Worm (Caenorhabditis elegans) whole organism, late embryonic: Measurements from ENCODE around the gene shn-1.

Experiments used
- F13H6.1 ChIP-seq: sonication (generic microtip); optimal IDR thresholded peaks from 2 replicates; lab custom pipeline; 2016; ENCODE audit warnings: missing genetic modification characterization, missing compliant biosample characterization
- K02D7.2 ChIP-seq: sonication (generic microtip); optimal IDR thresholded peaks from 2 replicates; lab custom pipeline; 2017; ENCODE audit warnings: mild to moderate bottlenecking, missing genetic modification characterization, missing compliant biosample characterization
- K09A11.1 ChIP-seq: sonication (generic microtip); optimal IDR thresholded peaks from 2 replicates; lab custom pipeline; 2017; ENCODE audit warnings: antibody characterized with exemption, mild to moderate bottlenecking, missing genetic modification characterization, missing compliant biosample characterization; ENCODE audit not compliant: insufficient read depth
- T23F11.4 ChIP-seq: fragments of 200-800 bp; sonication (Bioruptor generic); optimal IDR thresholded peaks from 2 replicates; lab custom pipeline; 2018; ENCODE audit warnings: mild to moderate bottlenecking, missing genetic modification characterization, missing compliant biosample characterization
- Y22D7AL.16 ChIP-seq: sonication (generic microtip); optimal IDR thresholded peaks from 2 replicates; lab custom pipeline; 2016; ENCODE audit warnings: missing genetic modification characterization, missing compliant biosample characterization
- ceh-18 ChIP-seq: sonication (generic microtip); optimal IDR thresholded peaks from 2 replicates; lab custom pipeline; 2016; ENCODE audit warnings: missing genetic modification characterization, missing compliant biosample characterization
- ceh-19 ChIP-seq: fragments of 200-800 bp; sonication (Bioruptor generic); optimal IDR thresholded peaks from 2 replicates; lab custom pipeline; 2018; ENCODE audit warnings: mild to moderate bottlenecking, missing genetic modification characterization, missing compliant biosample characterization
- ceh-22 ChIP-seq: sonication (generic microtip); optimal IDR thresholded peaks from 2 replicates; lab custom pipeline; 2017; ENCODE audit warnings: missing biosample characterization, missing genetic modification characterization
- ceh-31 ChIP-seq: sonication (generic microtip); optimal IDR thresholded peaks from 2 replicates; lab custom pipeline; 2016; ENCODE audit warnings: missing genetic modification characterization, missing compliant biosample characterization
- ceh-34 ChIP-seq: sonication (generic microtip); optimal IDR thresholded peaks from 2 replicates; lab custom pipeline; 2016; ENCODE audit warnings: mild to moderate bottlenecking, missing genetic modification characterization, missing compliant biosample characterization
- ceh-45 ChIP-seq: fragments of 200-800 bp; sonication (Bioruptor generic); IDR thresholded peaks from 2 replicates; pipeline ENCODE4 v1.3.6; 2022; ENCODE audit warnings: missing genetic modification reagents, missing genetic modification characterization, missing compliant biosample characterization
- ceh-48 ChIP-seq: sonication (generic microtip); optimal IDR thresholded peaks from 2 replicates; lab custom pipeline; 2016; ENCODE audit warnings: missing genetic modification characterization, inconsistent platforms, missing compliant biosample characterization
- ceh-6 ChIP-seq: fragments of 200-800 bp; sonication (Bioruptor generic); optimal IDR thresholded peaks from 2 replicates; lab custom pipeline; 2018; ENCODE audit warnings: mild to moderate bottlenecking, missing genetic modification characterization, missing compliant biosample characterization
- ceh-9 ChIP-seq: sonication (generic microtip); optimal IDR thresholded peaks from 2 replicates; lab custom pipeline; 2016; ENCODE audit warnings: mild to moderate bottlenecking, missing genetic modification characterization, inconsistent platforms, missing compliant biosample characterization
- che-1 ChIP-seq: sonication (generic microtip); optimal IDR thresholded peaks from 2 replicates; lab custom pipeline; 2016; ENCODE audit warnings: mild to moderate bottlenecking, missing genetic modification characterization, missing compliant biosample characterization
- dmd-4 ChIP-seq: sonication (generic microtip); optimal IDR thresholded peaks from 2 replicates; lab custom pipeline; 2016; ENCODE audit warnings: borderline replicate concordance, missing genetic modification characterization, missing compliant biosample characterization
- fkh-10 ChIP-seq: fragments of 150-350 bp; optimal IDR thresholded peaks from 2 replicates; lab custom pipeline; 2014; ENCODE audit warnings: missing biosample characterization, missing genetic modification reagents, missing genetic modification characterization
- fkh-6 ChIP-seq: sonication (generic microtip); optimal IDR thresholded peaks from 2 replicates; lab custom pipeline; 2016; ENCODE audit warnings: missing genetic modification characterization, missing compliant biosample characterization
- gmeb-2 ChIP-seq: sonication (generic microtip); optimal IDR thresholded peaks from 2 replicates; lab custom pipeline; 2016; ENCODE audit warnings: missing genetic modification characterization, inconsistent platforms, missing compliant biosample characterization
- hlh-13 ChIP-seq: fragments of 200-800 bp; sonication (Bioruptor generic); optimal IDR thresholded peaks from 2 replicates; lab custom pipeline; 2018; ENCODE audit warnings: mild to moderate bottlenecking, missing genetic modification characterization, missing compliant biosample characterization
- lin-11 ChIP-seq: fragments of 200-800 bp; sonication (Bioruptor generic); optimal IDR thresholded peaks from 2 replicates; lab custom pipeline; 2018; ENCODE audit warnings: mild to moderate bottlenecking, missing genetic modification characterization, missing compliant biosample characterization
- mec-3 ChIP-seq: sonication (generic microtip); optimal IDR thresholded peaks from 2 replicates; lab custom pipeline; 2016; ENCODE audit warnings: borderline replicate concordance, missing genetic modification characterization, missing compliant biosample characterization
- nfya-1 ChIP-seq: sonication (generic microtip); optimal IDR thresholded peaks from 2 replicates; lab custom pipeline; 2017; ENCODE audit warnings: missing genetic modification characterization, mild to moderate bottlenecking, missing compliant biosample characterization, antibody characterized with exemption, moderate library complexity
- nhr-11 ChIP-seq: fragments of 150-350 bp; optimal IDR thresholded peaks from 2 replicates; lab custom pipeline; 2014; ENCODE audit warnings: missing biosample characterization, missing genetic modification characterization
- nhr-232 ChIP-seq: sonication (generic microtip); optimal IDR thresholded peaks from 2 replicates; lab custom pipeline; 2016; ENCODE audit warnings: missing genetic modification characterization, missing compliant biosample characterization
- pat-9 ChIP-seq: fragments of 200-800 bp; sonication (Bioruptor generic); optimal IDR thresholded peaks from 2 replicates; lab custom pipeline; 2018; ENCODE audit warnings: mild to moderate bottlenecking, missing genetic modification characterization, moderate library complexity, missing compliant biosample characterization
- pha-2 ChIP-seq: sonication (generic microtip); optimal IDR thresholded peaks from 2 replicates; lab custom pipeline; 2017; ENCODE audit warnings: mild to moderate bottlenecking, missing genetic modification characterization, missing compliant biosample characterization
- pqm-1 ChIP-seq: sonication (generic microtip); optimal IDR thresholded peaks from 2 replicates; lab custom pipeline; 2016; ENCODE audit warnings: missing genetic modification characterization, missing compliant biosample characterization
- pros-1 ChIP-seq: fragments of 150-350 bp; optimal IDR thresholded peaks from 2 replicates; lab custom pipeline; 2014; ENCODE audit warnings: missing biosample characterization, missing genetic modification reagents, missing genetic modification characterization
- rnt-1 ChIP-seq: sonication (generic microtip); optimal IDR thresholded peaks from 2 replicates; lab custom pipeline; 2016; ENCODE audit warnings: missing genetic modification characterization, missing compliant biosample characterization
- sox-2 ChIP-seq: fragments of 200-800 bp; sonication (Bioruptor generic); IDR thresholded peaks from 2 replicates; pipeline ENCODE4 v1.3.6; 2022; ENCODE audit warnings: missing genetic modification reagents, missing genetic modification characterization, missing compliant biosample characterization
- sox-4 ChIP-seq: sonication (generic microtip); optimal IDR thresholded peaks from 2 replicates; lab custom pipeline; 2017; ENCODE audit warnings: mild to moderate bottlenecking, missing genetic modification characterization, inconsistent platforms, missing compliant biosample characterization
- tbx-7 ChIP-seq: sonication (generic microtip); optimal IDR thresholded peaks from 2 replicates; lab custom pipeline; 2016; ENCODE audit warnings: missing genotype, missing genetic modification characterization, missing compliant biosample characterization
- ttx-3 ChIP-seq: sonication (generic microtip); optimal IDR thresholded peaks from 2 replicates; lab custom pipeline; 2016; ENCODE audit warnings: missing genetic modification reagents, missing genetic modification characterization, missing compliant biosample characterization
- zip-5 ChIP-seq: sonication (generic microtip); optimal IDR thresholded peaks from 2 replicates; lab custom pipeline; 2016; ENCODE audit warnings: missing genetic modification characterization, missing compliant biosample characterization
- ztf-16 ChIP-seq: sonication (generic microtip); optimal IDR thresholded peaks from 2 replicates; lab custom pipeline; 2017; ENCODE audit warnings: missing genetic modification characterization, missing compliant biosample characterization

Gene shn-1

DNA sequence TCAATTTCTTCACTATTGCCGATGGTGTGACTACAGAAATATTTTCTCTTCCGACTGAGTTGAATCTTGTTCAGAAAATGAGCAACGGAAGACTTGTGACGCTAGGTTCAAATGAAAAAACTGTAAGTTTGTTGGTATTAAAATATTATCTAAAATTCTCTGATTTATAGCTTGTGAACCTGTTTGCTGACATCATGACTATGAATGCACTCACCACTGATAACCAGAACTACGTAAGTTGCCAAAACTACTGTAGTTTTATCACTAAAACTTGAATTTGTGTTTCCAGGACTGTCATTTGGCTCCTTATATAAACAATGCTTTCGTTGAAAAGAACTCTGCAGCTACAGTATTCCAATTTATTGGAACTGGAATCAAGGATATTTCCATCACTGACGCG lies 37.8 kb upstream of the shn-1 start:
- TF ChIP-seq tbx-7 (no peak), ceh-18 (tag; lab: Kevin White, UChicago) (no peak), sox-2 (no peak), lin-11 (tag; lab: Kevin White, UChicago) (no peak), mec-3 (no peak), ceh-34 (no peak), pha-2 (no peak), ceh-9 (tag; lab: Kevin White, UChicago) (no peak), Y22D7AL.16 (no peak), nhr-11 (tag; lab: Kevin White, UChicago) (no peak)

ce11 chrII:11427322-11427721 lies 36.6 kb upstream of the shn-1 start:
- TF ChIP-seq ttx-3 (tag; lab: Kevin White, UChicago) (no peak), ceh-19 (GFP tag; lab: Kevin White, UChicago) (no peak), ceh-18 (tag; lab: Kevin White, UChicago) (no peak), fkh-10 (GFP tag; lab: Kevin White, UChicago) (no peak), nhr-232 (tag; lab: Kevin White, UChicago) (no peak)

DNA sequence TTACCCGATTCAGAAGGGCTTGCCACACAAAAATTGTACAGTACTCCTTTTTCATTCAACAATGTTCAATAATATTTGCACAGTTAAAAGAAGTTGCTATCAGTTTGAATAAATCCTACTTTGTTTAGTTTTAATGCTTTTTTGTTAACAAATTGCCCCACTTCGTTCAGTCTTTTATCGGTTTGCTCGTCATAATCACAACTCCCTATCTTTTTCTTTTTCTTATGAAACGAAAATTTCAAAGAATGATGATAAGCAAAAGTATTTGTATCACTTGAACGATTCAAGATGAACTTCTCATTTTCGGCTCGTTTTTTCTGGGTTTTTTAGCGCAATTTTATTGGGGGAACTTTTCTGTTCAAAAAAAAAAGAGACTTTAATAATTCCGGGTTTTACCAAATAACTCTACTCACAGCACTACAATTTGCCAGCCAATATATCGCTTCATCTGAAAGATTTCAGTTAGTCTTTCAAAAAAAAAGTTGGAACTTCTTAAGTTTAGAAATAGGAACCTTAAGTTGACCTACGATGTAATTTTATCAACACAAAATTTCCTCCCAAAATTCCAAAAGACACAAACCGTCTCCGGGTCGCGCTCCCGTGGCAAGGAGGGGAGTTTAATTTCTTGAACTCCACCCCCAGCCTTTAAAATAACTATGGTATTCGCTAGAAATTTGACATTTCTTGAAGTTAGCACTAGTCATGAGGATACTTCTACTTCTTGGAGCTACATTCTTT lies 34.0 kb upstream of the shn-1 start, which contains the start of gene C05D12.3:
C05D12.3 (plus strand) TSS at position 688 of the 738 bp plus-strand sequence.
- TF ChIP-seq fkh-6 (tag; lab: Kevin White, UChicago) (no peak), ttx-3 (tag; lab: Kevin White, UChicago) (no peak), gmeb-2 (tag; lab: Kevin White, UChicago) (no peak), ceh-18 (tag; lab: Kevin White, UChicago) (no peak), ceh-9 (tag; lab: Kevin White, UChicago) (no peak), pros-1 (tag; lab: Kevin White, UChicago) (no peak), rnt-1 (tag; lab: Kevin White, UChicago) (no peak), ceh-45 (GFP tag; lab: Robert Waterston, UW) (no peak), pat-9 (tag; lab: Kevin White, UChicago) (no peak)
- TF ChIP-seq, all 69 proteins: peak for 0

ce11 chrII:11424032-11424431 lies 33.3 kb upstream of the shn-1 start:
- no peak for TF ChIP-seq fkh-6 (tag; lab: Kevin White, UChicago)
- no peak for TF ChIP-seq zip-5 (tag; lab: Kevin White, UChicago)
- TF ChIP-seq F13H6.1 (tag; lab: Kevin White, UChicago) = no peak
- no peak for TF ChIP-seq ceh-31 (tag; lab: Kevin White, UChicago)
- TF ChIP-seq sox-4 = no peak
- no peak for TF ChIP-seq che-1
- TF ChIP-seq dmd-4 (tag; lab: Kevin White, UChicago) = no peak
- no peak for TF ChIP-seq ceh-9 (tag; lab: Kevin White, UChicago)
- TF ChIP-seq pqm-1 (tag; lab: Kevin White, UChicago) = no peak
- TF ChIP-seq ceh-34 = no peak
- no peak for TF ChIP-seq ceh-22 (tag; lab: Kevin White, UChicago)
- no peak for TF ChIP-seq ceh-6 (GFP tag; lab: Kevin White, UChicago)
- TF ChIP-seq, all 69 proteins: peak for 0

DNA sequence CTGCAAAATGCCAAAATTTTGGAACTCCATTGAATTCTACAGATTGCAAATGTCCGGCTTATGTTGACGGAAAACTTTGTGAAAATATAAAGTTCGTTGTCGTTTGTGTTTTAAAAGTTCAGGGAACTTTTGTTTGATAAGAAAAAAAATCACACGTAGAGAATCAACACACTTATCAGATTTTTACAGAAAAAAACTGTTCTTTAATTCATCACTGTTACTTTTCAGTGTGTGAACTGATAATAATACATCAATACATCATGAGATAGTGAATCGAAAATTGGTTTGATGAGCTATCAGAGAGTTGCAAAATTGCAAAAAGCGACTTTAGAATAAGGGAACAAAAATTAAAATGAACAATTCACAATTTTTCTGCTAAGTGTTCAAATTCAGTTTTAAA lies 27.7 kb upstream of the shn-1 start:
- TF ChIP-seq K02D7.2 (tag; lab: Kevin White, UChicago) = no peak
- TF ChIP-seq ceh-9 (tag; lab: Kevin White, UChicago) = no peak
- no peak for TF ChIP-seq nfya-1 (tag; lab: Kevin White, UChicago)
- TF ChIP-seq hlh-13 (GFP tag; lab: Kevin White, UChicago) = no peak
- no peak for TF ChIP-seq T23F11.4 (GFP tag; lab: Kevin White, UChicago)
- TF ChIP-seq ceh-31 (tag; lab: Kevin White, UChicago) = no peak
- no peak for TF ChIP-seq ttx-3 (tag; lab: Kevin White, UChicago)
- no peak for TF ChIP-seq K09A11.1 (tag; lab: Kevin White, UChicago)
- no peak for TF ChIP-seq ceh-48 (tag; lab: Kevin White, UChicago)
- no peak for TF ChIP-seq ztf-16
